Worm (Caenorhabditis elegans) whole organism, L1 larva: Measurements from ENCODE around the gene nspe-7.

ENCODE experiments used
- C34B4.2 ChIP-seq: sonication (generic microtip); optimal IDR thresholded peaks from 2 replicates; lab custom pipeline; 2017; ENCODE audit warnings: mild to moderate bottlenecking, missing genetic modification characterization, missing compliant biosample characterization
- Y116A8C.19 ChIP-seq: sonication (generic microtip); optimal IDR thresholded peaks from 2 replicates; lab custom pipeline; 2016; ENCODE audit warnings: missing compliant biosample characterization, missing genetic modification characterization, borderline replicate concordance
- alr-1 ChIP-seq: fragments of 200-800 bp; sonication (Bioruptor generic); optimal IDR thresholded peaks from 2 replicates; lab custom pipeline; 2018; ENCODE audit warnings: borderline replicate concordance, mild to moderate bottlenecking, missing genetic modification characterization, missing compliant biosample characterization
- ama-1 ChIP-seq: fragments of 150-350 bp; optimal IDR thresholded peaks from 2 replicates; lab custom pipeline; 2014
- blmp-1 ChIP-seq: fragments of 150-350 bp; optimal IDR thresholded peaks from 2 replicates; lab custom pipeline; 2014; ENCODE audit warnings: missing biosample characterization, missing genetic modification characterization
- ceh-8 ChIP-seq: fragments of 200-800 bp; sonication (Bioruptor generic); optimal IDR thresholded peaks from 2 replicates; lab custom pipeline; 2018; ENCODE audit warnings: mild to moderate bottlenecking, missing genetic modification characterization, moderate library complexity, missing compliant biosample characterization
- ceh-88 ChIP-seq: fragments of 200-800 bp; sonication (Bioruptor generic); IDR thresholded peaks from 2 replicates; pipeline ENCODE4 v1.3.6; 2022; ENCODE audit warnings: missing genetic modification characterization, missing compliant biosample characterization
- ceh-90 ChIP-seq: sonication (generic microtip); optimal IDR thresholded peaks from 2 replicates; lab custom pipeline; 2016; ENCODE audit warnings: missing genetic modification characterization, missing compliant biosample characterization
- dsc-1 ChIP-seq: sonication (generic microtip); optimal IDR thresholded peaks from 2 replicates; lab custom pipeline; 2016; ENCODE audit warnings: mild to moderate bottlenecking, missing genetic modification characterization, missing compliant biosample characterization
- efl-3 ChIP-seq: fragments of 200-800 bp; sonication (Bioruptor generic); optimal IDR thresholded peaks from 2 replicates; lab custom pipeline; 2018; ENCODE audit warnings: mild to moderate bottlenecking, missing genetic modification characterization, missing compliant biosample characterization
- egl-27 ChIP-seq, 2 experiments: fragments of 150-350 bp in 1 of 2; sonication (generic microtip); optimal IDR thresholded peaks; 3 replicates each; lab custom pipeline; 2017 to 2018; ENCODE audit warnings: missing biosample characterization in 2 of 2, missing genetic modification characterization in 2 of 2, missing genetic modification reagents in 2 of 2
- fkh-8 ChIP-seq: sonication (generic microtip); optimal IDR thresholded peaks from 2 replicates; lab custom pipeline; 2016; ENCODE audit warnings: mild to moderate bottlenecking, missing genetic modification characterization, missing compliant biosample characterization
- grh-1 ChIP-seq: fragments of 200-800 bp; sonication (Bioruptor generic); IDR thresholded peaks from 2 replicates; pipeline ENCODE4 v1.3.6; 2022; ENCODE audit warnings: missing genetic modification reagents, missing genetic modification characterization, missing compliant biosample characterization
- hlh-17 ChIP-seq: fragments of 200-800 bp; sonication (Bioruptor generic); optimal IDR thresholded peaks from 2 replicates; lab custom pipeline; 2018; ENCODE audit warnings: missing genetic modification characterization, mild to moderate bottlenecking, missing compliant biosample characterization, moderate library complexity, borderline replicate concordance
- hpl-2 ChIP-seq: fragments of 150-350 bp; optimal IDR thresholded peaks from 2 replicates; lab custom pipeline; 2014; ENCODE audit warnings: missing biosample characterization, missing genetic modification reagents, missing genetic modification characterization
- irx-1 ChIP-seq: sonication (generic microtip); optimal IDR thresholded peaks from 2 replicates; lab custom pipeline; 2016; ENCODE audit warnings: missing genetic modification characterization, missing compliant biosample characterization
- jun-1 ChIP-seq: fragments of 150-350 bp; optimal IDR thresholded peaks from 2 replicates; lab custom pipeline; 2014; ENCODE audit warnings: missing biosample characterization, missing genetic modification reagents, missing genetic modification characterization
- lin-14 ChIP-seq: fragments of 200-800 bp; sonication (Bioruptor generic); optimal IDR thresholded peaks from 2 replicates; lab custom pipeline; 2018; ENCODE audit warnings: mild to moderate bottlenecking, missing genetic modification characterization, moderate library complexity, missing compliant biosample characterization
- lin-15B ChIP-seq: fragments of 150-350 bp; sonication (generic microtip); optimal IDR thresholded peaks from 3 replicates; lab custom pipeline; 2014; ENCODE audit warnings: missing biosample characterization, missing genetic modification characterization
- lsy-2 ChIP-seq, 2 experiments: fragments of 150-350 bp; optimal IDR thresholded peaks; 2 replicates each; lab custom pipeline; 2014; ENCODE audit warnings: missing biosample characterization in 2 of 2, missing genetic modification characterization in 2 of 2
- mdl-1 ChIP-seq, 2 experiments: fragments of 150-350 bp; optimal IDR thresholded peaks; 2 replicates each; lab custom pipeline; 2014 to 2017; ENCODE audit warnings: missing biosample characterization in 2 of 2, missing genetic modification characterization in 2 of 2, inconsistent platforms in 1 of 2
- mef-2 ChIP-seq: fragments of 150-350 bp; optimal IDR thresholded peaks from 2 replicates; lab custom pipeline; 2014; ENCODE audit warnings: missing biosample characterization, missing genetic modification characterization
- nhr-76 ChIP-seq: sonication (generic microtip); optimal IDR thresholded peaks from 2 replicates; lab custom pipeline; 2017; ENCODE audit warnings: missing biosample characterization, missing genetic modification characterization
- nhr-77 ChIP-seq: fragments of 150-350 bp; optimal IDR thresholded peaks from 2 replicates; lab custom pipeline; 2014; ENCODE audit warnings: missing biosample characterization, missing genetic modification characterization
- nhr-90 ChIP-seq: sonication (generic microtip); optimal IDR thresholded peaks from 2 replicates; lab custom pipeline; 2016; ENCODE audit warnings: mild to moderate bottlenecking, missing genetic modification characterization, missing compliant biosample characterization; ENCODE audit not compliant: poor library complexity
- pag-3 ChIP-seq: sonication (generic microtip); optimal IDR thresholded peaks from 2 replicates; lab custom pipeline; 2017; ENCODE audit warnings: missing genetic modification characterization, mild to moderate bottlenecking, missing compliant biosample characterization, antibody characterized with exemption, borderline replicate concordance; ENCODE audit not compliant: insufficient read depth
- pax-3 ChIP-seq: fragments of 200-800 bp; sonication (Bioruptor generic); optimal IDR thresholded peaks from 2 replicates; lab custom pipeline; 2018; ENCODE audit warnings: mild to moderate bottlenecking, missing genetic modification characterization, moderate library complexity, missing compliant biosample characterization
- rnt-1 ChIP-seq: sonication (generic microtip); optimal IDR thresholded peaks from 2 replicates; lab custom pipeline; 2016; ENCODE audit warnings: mild to moderate bottlenecking, missing genetic modification characterization, moderate library complexity, missing compliant biosample characterization
- skn-1 ChIP-seq: fragments of 150-350 bp; optimal IDR thresholded peaks from 2 replicates; lab custom pipeline; 2014; ENCODE audit warnings: missing biosample characterization, missing genetic modification characterization
- snpc-4 ChIP-seq: fragments of 150-350 bp; optimal IDR thresholded peaks from 2 replicates; lab custom pipeline; 2014; ENCODE audit warnings: missing biosample characterization, missing genetic modification characterization
- sox-4 ChIP-seq: sonication (generic microtip); optimal IDR thresholded peaks from 2 replicates; lab custom pipeline; 2016; ENCODE audit warnings: missing genetic modification characterization, missing compliant biosample characterization
- swsn-7 ChIP-seq: sonication (generic microtip); optimal IDR thresholded peaks from 2 replicates; lab custom pipeline; 2016; ENCODE audit warnings: missing genetic modification characterization, missing compliant biosample characterization
- unc-130 ChIP-seq: fragments of 150-350 bp; optimal IDR thresholded peaks from 2 replicates; lab custom pipeline; 2017; ENCODE audit warnings: missing biosample characterization, missing genetic modification characterization, inconsistent platforms
- ztf-11 ChIP-seq, 2 experiments: sonication (generic microtip); optimal IDR thresholded peaks; 2 replicates each; lab custom pipeline; 2016 to 2017; ENCODE audit warnings: missing genetic modification characterization in 2 of 2, missing biosample characterization in 1 of 2, missing compliant biosample characterization in 1 of 2

The nspe-7 gene

DNA sequence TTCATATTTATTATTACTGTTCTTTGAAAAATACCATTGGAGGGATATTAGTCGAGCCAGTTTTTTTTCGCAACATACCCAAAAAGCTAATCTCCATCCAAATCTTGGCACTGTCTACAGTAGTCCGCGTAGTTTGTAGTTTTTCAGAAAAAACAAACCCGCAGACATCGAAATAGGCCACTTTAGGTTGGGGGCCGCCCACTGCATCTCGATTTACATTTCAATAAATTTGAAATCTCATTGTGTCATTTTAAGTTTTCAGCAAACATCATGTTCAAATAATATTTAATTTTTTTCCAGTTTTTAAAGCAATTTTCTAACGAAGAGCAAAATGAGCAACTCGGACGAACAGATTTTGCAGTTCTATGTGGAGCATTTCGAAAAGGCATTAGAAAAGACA lies 13.4 kb downstream of the nspe-7 start, which contains the start of gene nhr-235:
TSS of gene nhr-235 (plus strand) at position 301 of the 400 bp plus-strand sequence.
- TF ChIP-seq irx-1 (tag; lab: Kevin White, UChicago) = no peak
- TF ChIP-seq egl-27 (tag; optimal IDR thresholded peaks at IDR 0.05; lab: Kevin White, UChicago) = no peak
- TF ChIP-seq pag-3 = no peak
- TF ChIP-seq grh-1 (GFP tag; lab: Robert Waterston, UW) = no peak

DNA sequence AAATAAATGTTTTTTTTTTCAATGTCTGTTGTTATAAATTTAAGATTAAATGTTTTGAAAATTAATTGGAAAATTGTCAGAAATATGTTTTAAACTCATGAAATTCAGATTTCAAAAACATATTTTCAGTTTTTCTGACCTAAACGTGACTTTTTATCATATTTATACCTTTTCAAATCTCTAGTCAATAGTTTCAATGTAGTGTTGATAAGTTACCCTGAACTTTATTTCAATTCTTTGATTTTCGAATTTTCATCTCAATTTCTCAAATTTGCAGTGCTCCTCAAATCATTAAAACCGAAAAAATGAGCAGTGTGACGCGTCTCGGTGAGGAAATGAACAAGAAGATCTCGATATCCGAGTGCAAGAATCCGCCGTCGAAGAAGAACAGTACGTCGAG lies 27.5 kb downstream of the nspe-7 start, which contains the start of gene rgs-4:
TSS of gene rgs-4 (plus strand) at position 301 of the 400 bp plus-strand sequence.
- no peak for TF ChIP-seq nhr-90 (tag; lab: Kevin White, UChicago)
- no peak for TF ChIP-seq lsy-2 (tag; optimal IDR thresholded peaks at IDR 0.05; lab: Kevin White, UChicago)
- no peak for TF ChIP-seq ceh-88
- TF ChIP-seq hlh-17 = no peak
- no peak for TF ChIP-seq ceh-90 (tag; lab: Kevin White, UChicago)
- TF ChIP-seq swsn-7 = no peak
- TF ChIP-seq pax-3 = no peak
- no peak for TF ChIP-seq snpc-4
- TF ChIP-seq mef-2 (tag; lab: Kevin White, UChicago) = no peak
- no peak for TF ChIP-seq ama-1

DNA sequence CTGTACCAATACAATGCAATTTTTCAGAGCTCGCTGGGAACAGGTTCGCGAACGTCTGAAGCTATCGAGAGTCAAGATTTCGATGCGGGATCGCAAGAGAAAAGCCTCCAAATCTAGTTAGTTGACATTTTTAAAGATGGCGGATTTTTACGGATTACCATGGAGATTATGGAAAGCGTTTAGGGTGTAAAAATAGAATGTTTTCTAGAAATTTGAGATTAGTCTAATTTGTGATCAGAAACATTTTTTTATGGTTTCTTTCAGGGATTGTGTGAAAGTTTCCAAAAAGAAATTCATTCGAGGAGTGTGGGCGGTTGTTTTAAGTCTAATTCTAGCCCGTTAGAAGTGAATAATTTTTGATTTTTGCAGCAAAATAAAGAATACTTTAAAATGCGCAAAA lies 28.8 kb downstream of the nspe-7 start:
- TF ChIP-seq fkh-8 (peak; percentile 19), nhr-76 (tag; lab: Kevin White, UChicago) (no peak), dsc-1 (tag; lab: Kevin White, UChicago) (peak; percentile 77)

DNA sequence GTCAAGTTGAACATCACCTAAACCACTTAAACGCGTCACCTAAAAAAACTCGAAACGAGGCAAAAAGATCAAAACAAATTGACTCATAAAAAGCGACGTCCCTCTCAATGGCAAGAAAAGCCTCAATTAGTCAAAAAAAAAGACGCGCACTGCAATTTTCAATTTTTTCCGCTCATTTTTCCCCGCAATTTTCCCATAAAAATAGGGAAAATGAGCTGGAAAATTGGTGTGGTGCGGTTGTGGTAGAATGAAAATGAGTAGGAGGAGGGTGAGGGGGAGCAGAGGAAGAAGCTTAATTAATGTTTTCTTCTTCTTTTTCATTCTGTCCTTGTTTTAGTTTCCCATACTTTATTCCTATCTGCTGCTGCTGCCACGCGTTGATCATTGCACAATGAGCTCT lies 30.6 kb downstream of the nspe-7 start:
- TF ChIP-seq lin-14 (peak; percentile 52), skn-1 (tag; lab: Kevin White, UChicago) (no peak), lsy-2 (tag; optimal IDR thresholded peaks at IDR 0.05; lab: Kevin White, UChicago) (no peak)
- TF ChIP-seq, all 84 proteins: peak for 1

DNA sequence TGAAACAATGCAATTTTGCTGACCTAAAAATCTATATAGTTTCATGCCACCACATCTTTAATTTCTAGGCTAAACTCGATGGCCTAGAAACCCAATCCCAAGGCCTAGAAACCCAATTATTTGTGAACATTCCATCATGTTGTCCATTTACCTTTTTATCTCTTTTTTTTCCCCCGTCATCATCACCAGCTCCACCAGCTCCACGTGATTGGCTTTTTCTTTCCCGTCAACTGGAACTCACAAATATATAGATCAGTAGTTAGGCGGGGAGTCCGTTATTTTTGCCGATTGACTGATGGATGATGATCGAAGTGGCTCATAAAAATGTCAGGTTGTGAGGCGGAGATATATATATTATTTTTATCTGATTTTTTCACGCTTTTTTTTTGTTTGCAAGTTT lies 31.4 kb downstream of the nspe-7 start:
- TF ChIP-seq C34B4.2 (tag; lab: Kevin White, UChicago) (no peak), swsn-7 (no peak), blmp-1 (tag; lab: Kevin White, UChicago) (no peak), dsc-1 (tag; lab: Kevin White, UChicago) (no peak), Y116A8C.19 (tag; lab: Kevin White, UChicago) (no peak), mdl-1 (tag; optimal IDR thresholded peaks at IDR 0.05; lab: Kevin White, UChicago) (peak in 1 of 2 experiments; percentile 23), lin-14 (peak; percentile 36), sox-4 (tag; lab: Kevin White, UChicago) (no peak), jun-1 (tag; lab: Kevin White, UChicago) (no peak), lsy-2 (tag; optimal IDR thresholded peaks at IDR 0.05; lab: Kevin White, UChicago) (peak in 1 of 2 experiments; percentile 22), efl-3 (no peak), skn-1 (tag; lab: Kevin White, UChicago) (no peak), alr-1 (no peak), irx-1 (tag; lab: Kevin White, UChicago) (no peak), nhr-77 (tag; lab: Kevin White, UChicago) (no peak), unc-130 (tag; lab: Kevin White, UChicago) (no peak), ztf-11 (tag; optimal IDR thresholded peaks at IDR 0.05; lab: Kevin White, UChicago) (no peak), rnt-1 (peak; percentile 40), hlh-17 (no peak), snpc-4 (peak; percentile 6), ceh-8 (GFP tag; lab: Kevin White, UChicago) (no peak), pax-3 (no peak), lin-15B (tag; lab: Kevin White, UChicago) (no peak), hpl-2 (no peak)
